Fruit fly (Drosophila melanogaster) whole organism, embryonic: ENCODE measurements around the gene Fnta.
A peak's percentile ranks its signal among the peaks of the same experiment; 100 is the strongest.

Source experiments
- CG10267 ChIP-seq: fragments of 200-800 bp; sonication (Bioruptor generic); optimal IDR thresholded peaks from 2 replicates; lab custom pipeline; 2018; ENCODE audit warnings: missing biosample characterization, mild to moderate bottlenecking, missing genetic modification characterization, moderate library complexity
- CG10274 ChIP-seq: fragments of 200-800 bp; sonication (Bioruptor generic); optimal IDR thresholded peaks from 3 replicates; lab custom pipeline; 2017; ENCODE audit warnings: missing biosample characterization, mild to moderate bottlenecking, missing genetic modification characterization
- CG12744 ChIP-seq: fragments of 200-800 bp; sonication (Bioruptor generic); optimal IDR thresholded peaks from 2 replicates; lab custom pipeline; 2016; ENCODE audit warnings: missing biosample characterization, missing genetic modification characterization
- CG13296 ChIP-seq: fragments of 200-800 bp; sonication (Bioruptor generic); optimal IDR thresholded peaks from 3 replicates; lab custom pipeline; 2018; ENCODE audit warnings: missing biosample characterization, mild to moderate bottlenecking, missing genetic modification characterization
- CG13894 ChIP-seq: fragments of 200-800 bp; sonication (Bioruptor generic); optimal IDR thresholded peaks from 3 replicates; lab custom pipeline; 2018; ENCODE audit warnings: missing biosample characterization, mild to moderate bottlenecking, missing genetic modification characterization, moderate library complexity
- CG1647 ChIP-seq: fragments of 200-800 bp; sonication (Bioruptor generic); optimal IDR thresholded peaks from 3 replicates; lab custom pipeline; 2016; ENCODE audit warnings: missing biosample characterization, missing genetic modification characterization
- CG2712 ChIP-seq: fragments of 200-800 bp; optimal IDR thresholded peaks from 3 replicates; lab custom pipeline; 2019; ENCODE audit warnings: missing biosample characterization, mild to moderate bottlenecking, missing genetic modification characterization, moderate library complexity
- CG31224 ChIP-seq: fragments of 200-800 bp; sonication (Bioruptor generic); IDR thresholded peaks from 2 replicates; pipeline ENCODE4 v1.3.6; 2022; ENCODE audit warnings: missing biosample characterization, missing genetic modification characterization
- CG4282 ChIP-seq: fragments of 200-800 bp; sonication (Bioruptor generic); optimal IDR thresholded peaks from 2 replicates; lab custom pipeline; 2016; ENCODE audit warnings: missing biosample characterization, missing genetic modification characterization
- CG43689 ChIP-seq: fragments of 200-800 bp; sonication (Bioruptor generic); IDR thresholded peaks from 2 replicates; pipeline ENCODE4 v1.3.6; 2022; ENCODE audit warnings: missing biosample characterization, missing genetic modification characterization
- CG4617 ChIP-seq: fragments of 200-800 bp; sonication (Bioruptor generic); optimal IDR thresholded peaks from 3 replicates; lab custom pipeline; 2016; ENCODE audit warnings: missing biosample characterization, missing genetic modification characterization, borderline replicate concordance
- CG7372 ChIP-seq: fragments of 200-800 bp; sonication (Bioruptor generic); IDR thresholded peaks from 2 replicates; pipeline ENCODE4 v1.3.6; 2022; ENCODE audit warnings: missing biosample characterization, missing genetic modification characterization
- CG7987 ChIP-seq: fragments of 200-800 bp; sonication (Bioruptor generic); optimal IDR thresholded peaks from 2 replicates; lab custom pipeline; 2018; ENCODE audit warnings: missing biosample characterization, mild to moderate bottlenecking, missing genetic modification characterization, moderate library complexity
- CG8478 ChIP-seq: fragments of >200 bp; optimal IDR thresholded peaks from 2 replicates; lab custom pipeline; 2018
- CG9437 ChIP-seq: fragments of 200-800 bp; sonication (Bioruptor generic); optimal IDR thresholded peaks from 2 replicates; lab custom pipeline; 2018; ENCODE audit warnings: missing biosample characterization, mild to moderate bottlenecking, missing genetic modification characterization
- CG9727 ChIP-seq: fragments of 200-800 bp; sonication (Bioruptor generic); optimal IDR thresholded peaks from 3 replicates; lab custom pipeline; 2017; ENCODE audit warnings: missing biosample characterization, mild to moderate bottlenecking, missing genetic modification characterization
- Deaf1 ChIP-seq: fragments of 200-800 bp; optimal IDR thresholded peaks from 3 replicates; lab custom pipeline; 2019; ENCODE audit warnings: missing biosample characterization, mild to moderate bottlenecking, missing genetic modification characterization, moderate library complexity
- Dll ChIP-seq: fragments of 200-800 bp; sonication (Bioruptor generic); IDR thresholded peaks from 4 replicates; pipeline ENCODE4 v1.3.6; 2022; ENCODE audit warnings: missing biosample characterization, missing genetic modification characterization; ENCODE audit not compliant: partially characterized antibody
- Dp ChIP-seq: fragments of 200-800 bp; sonication (Bioruptor generic); optimal IDR thresholded peaks from 2 replicates; lab custom pipeline; 2018; ENCODE audit warnings: missing biosample characterization, mild to moderate bottlenecking, missing genetic modification characterization, moderate library complexity
- E2f1 ChIP-seq: fragments of 200-800 bp; sonication (Bioruptor generic); IDR thresholded peaks from 2 replicates; pipeline ENCODE4 v1.3.6; 2022; ENCODE audit warnings: missing biosample characterization, missing genetic modification characterization
- Ets65A ChIP-seq: fragments of 200-800 bp; sonication (Bioruptor generic); peaks from one replicate; lab custom pipeline; 2016; ENCODE audit warnings: missing biosample characterization, missing genetic modification characterization
- H15 ChIP-seq: fragments of 200-800 bp; sonication (Bioruptor generic); IDR thresholded peaks from 3 replicates; pipeline ENCODE4 v1.3.6; 2022; ENCODE audit warnings: missing biosample characterization, missing genetic modification characterization
- Hey ChIP-seq: fragments of 200-800 bp; sonication (Bioruptor generic); optimal IDR thresholded peaks from 3 replicates; lab custom pipeline; 2018; ENCODE audit warnings: missing biosample characterization, mild to moderate bottlenecking, missing genetic modification characterization
- HmgZ ChIP-seq: fragments of 200-800 bp; sonication (Bioruptor generic); optimal IDR thresholded peaks from 2 replicates; lab custom pipeline; 2018; ENCODE audit warnings: missing biosample characterization, mild to moderate bottlenecking, missing genetic modification characterization
- Hr51 ChIP-seq, 2 experiments: fragments of 200-800 bp; sonication (Bioruptor generic); optimal IDR thresholded peaks; 2 replicates in 1 of 2; 3 replicates in 1 of 2; lab custom pipeline; 2016 to 2018; ENCODE audit warnings: missing biosample characterization in 2 of 2, missing genetic modification characterization in 2 of 2, mild to moderate bottlenecking in 1 of 2, moderate library complexity in 1 of 2
- Kr ChIP-seq: fragments of 200-800 bp; sonication (Bioruptor generic); optimal IDR thresholded peaks from 2 replicates; lab custom pipeline; 2017; ENCODE audit warnings: missing biosample characterization, mild to moderate bottlenecking, missing genetic modification characterization
- MBD-R2 ChIP-seq: fragments of 200-800 bp; sonication (Bioruptor generic); IDR thresholded peaks from 2 replicates; pipeline ENCODE4 v1.3.6; 2022; ENCODE audit warnings: missing biosample characterization, missing genetic modification characterization
- Mad ChIP-seq: fragments of 200-800 bp; sonication (Bioruptor generic); optimal IDR thresholded peaks from 2 replicates; lab custom pipeline; 2016; ENCODE audit warnings: missing biosample characterization, missing genetic modification characterization
- Meics ChIP-seq: fragments of 200-800 bp; sonication (Bioruptor generic); optimal IDR thresholded peaks from 2 replicates; lab custom pipeline; 2017; ENCODE audit warnings: missing biosample characterization, mild to moderate bottlenecking, missing genetic modification characterization
- Nf-YC ChIP-seq: fragments of 200-800 bp; optimal IDR thresholded peaks from 3 replicates; lab custom pipeline; 2019; ENCODE audit warnings: missing biosample characterization, mild to moderate bottlenecking, missing genetic modification characterization, moderate library complexity
- Oaz ChIP-seq: fragments of 200-800 bp; sonication (Bioruptor generic); IDR thresholded peaks from 2 replicates; pipeline ENCODE4 v1.3.6; 2022; ENCODE audit warnings: missing biosample characterization, missing genetic modification characterization
- TFAM ChIP-seq: fragments of 200-800 bp; sonication (Bioruptor generic); optimal IDR thresholded peaks from 2 replicates; lab custom pipeline; 2017; ENCODE audit warnings: missing biosample characterization, missing genetic modification characterization, inconsistent platforms
- Tbp ChIP-seq: fragments of >200 bp; optimal IDR thresholded peaks from 2 replicates; lab custom pipeline; 2018; ENCODE audit warnings: missing biosample characterization, missing genetic modification characterization
- Xbp1 ChIP-seq: fragments of 200-800 bp; sonication (Bioruptor generic); optimal IDR thresholded peaks from 3 replicates; lab custom pipeline; 2016; ENCODE audit warnings: missing biosample characterization, mild to moderate bottlenecking, missing genetic modification characterization
- Xrp1 ChIP-seq: fragments of 200-800 bp; sonication (Bioruptor generic); IDR thresholded peaks from 2 replicates; pipeline ENCODE4 v1.3.6; 2022; ENCODE audit warnings: missing biosample characterization, missing genetic modification characterization
- ara ChIP-seq: fragments of 200-800 bp; sonication (Bioruptor generic); IDR thresholded peaks from 2 replicates; pipeline ENCODE4 v1.3.6; 2022; ENCODE audit warnings: missing biosample characterization, missing genetic modification characterization
- ato ChIP-seq: fragments of 200-800 bp; sonication (Bioruptor generic); IDR thresholded peaks from 2 replicates; pipeline ENCODE4 v1.3.6; 2022; ENCODE audit warnings: missing biosample characterization, missing genetic modification characterization; ENCODE audit not compliant: partially characterized antibody
- dmrt11E ChIP-seq: fragments of 200-800 bp; sonication (Bioruptor generic); optimal IDR thresholded peaks from 3 replicates; lab custom pipeline; 2018; ENCODE audit warnings: missing biosample characterization, mild to moderate bottlenecking, missing genetic modification characterization, moderate library complexity
- dpn ChIP-seq, 2 experiments: fragments of 200-800 bp; sonication (Bioruptor generic); optimal IDR thresholded peaks; 3 replicates each; lab custom pipeline; 2016; ENCODE audit warnings: missing biosample characterization in 2 of 2, missing genetic modification characterization in 2 of 2
- eyg ChIP-seq: fragments of 200-800 bp; sonication (Bioruptor generic); optimal IDR thresholded peaks from 3 replicates; lab custom pipeline; 2016; ENCODE audit warnings: missing biosample characterization, missing genetic modification characterization
- gcm2 ChIP-seq: fragments of 200-800 bp; sonication (Bioruptor generic); optimal IDR thresholded peaks from 2 replicates; lab custom pipeline; 2016; ENCODE audit warnings: missing biosample characterization, missing genetic modification characterization
- gfzf ChIP-seq: fragments of 200-800 bp; sonication (Bioruptor generic); optimal IDR thresholded peaks from 2 replicates; lab custom pipeline; 2016; ENCODE audit warnings: missing biosample characterization, mild to moderate bottlenecking, missing genetic modification characterization, moderate library complexity
- grau ChIP-seq: fragments of 200-800 bp; optimal IDR thresholded peaks from 3 replicates; lab custom pipeline; 2019; ENCODE audit warnings: missing biosample characterization, mild to moderate bottlenecking, missing genetic modification characterization, moderate library complexity
- gsb ChIP-seq: fragments of 200-800 bp; sonication (Bioruptor generic); IDR thresholded peaks from 2 replicates; pipeline ENCODE4 v1.3.6; 2022; ENCODE audit warnings: missing biosample characterization, missing genetic modification characterization
- luna ChIP-seq: fragments of 200-800 bp; sonication (Bioruptor generic); optimal IDR thresholded peaks from 2 replicates; lab custom pipeline; 2016; ENCODE audit warnings: missing biosample characterization, missing genetic modification characterization
- onecut ChIP-seq: fragments of 200-800 bp; sonication (Bioruptor generic); IDR thresholded peaks from 2 replicates; pipeline ENCODE4 v1.3.6; 2022; ENCODE audit warnings: missing biosample characterization, missing genetic modification characterization
- row ChIP-seq: fragments of 200-800 bp; sonication (Bioruptor generic); IDR thresholded peaks from 3 replicates; pipeline ENCODE4 v1.3.6; 2022; ENCODE audit warnings: missing biosample characterization, missing genetic modification characterization
- sens ChIP-seq: fragments of 200-800 bp; sonication (Bioruptor generic); peaks from one replicate; lab custom pipeline; 2016; ENCODE audit warnings: missing biosample characterization, missing genetic modification characterization
- tx ChIP-seq: fragments of 200-800 bp; sonication (Bioruptor generic); optimal IDR thresholded peaks from 2 replicates; lab custom pipeline; 2016; ENCODE audit warnings: missing biosample characterization, missing genetic modification characterization
- vfl ChIP-seq: fragments of 200-800 bp; sonication (Bioruptor generic); optimal IDR thresholded peaks from 2 replicates; lab custom pipeline; 2016; ENCODE audit warnings: missing biosample characterization, missing genetic modification characterization
- vvl ChIP-seq: fragments of 200-800 bp; sonication (Bioruptor generic); IDR thresholded peaks from 2 replicates; pipeline ENCODE4 v1.3.6; 2022; ENCODE audit warnings: missing biosample characterization, missing genetic modification characterization

Gene Fnta

DNA sequence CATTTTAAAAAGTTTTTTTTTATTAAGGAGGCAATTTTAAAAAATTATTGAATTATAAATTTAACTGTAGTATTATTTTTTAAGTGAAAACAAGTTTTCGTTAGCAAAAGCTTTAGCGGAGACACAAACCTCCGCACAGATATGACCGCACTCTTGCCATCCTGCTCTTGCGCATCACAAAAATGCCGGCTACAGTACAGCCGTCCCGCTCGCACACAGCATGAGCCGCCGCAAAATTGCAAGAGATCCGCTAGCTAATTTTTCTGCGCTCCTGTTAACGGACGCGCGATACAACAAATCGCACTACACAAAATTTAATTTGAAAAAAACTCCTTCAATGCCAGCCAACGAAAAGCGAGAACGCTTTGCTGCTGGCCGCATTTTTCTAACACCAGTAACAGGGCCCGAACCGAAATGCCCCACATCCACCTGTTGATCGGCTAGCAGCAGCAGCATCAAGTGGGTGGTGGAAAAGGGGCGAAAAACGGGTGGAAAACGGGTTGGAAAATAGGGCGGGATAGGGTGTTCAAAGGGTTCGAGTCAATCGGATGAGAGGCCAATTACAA is 20.4 kb downstream of the Fnta start (continued):
- TF ChIP-seq CG4282, result no peak
- TF ChIP-seq CG4617 (GFP tag; lab: Kevin White, UChicago), result no peak
- TF ChIP-seq gfzf (GFP tag; lab: Kevin White, UChicago), result no peak
- peak; percentile 89 for TF ChIP-seq HmgZ
- peak; percentile 99 for TF ChIP-seq CG31224 (GFP tag; lab: Robert Waterston, UW)
- peak; percentile 52; the same call in 3 of the 4 replicates for TF ChIP-seq Dll (GFP tag; lab: Robert Waterston, UW)
- no peak for TF ChIP-seq CG10274 (GFP tag; lab: Kevin White, UChicago)
- TF ChIP-seq CG10267 (tag; lab: Kevin White, UChicago), result peak; percentile 24
- TF ChIP-seq luna (GFP tag; lab: Kevin White, UChicago), result no peak
- peak; percentile 25 for TF ChIP-seq CG9727 (GFP tag; lab: Kevin White, UChicago)
- no peak for TF ChIP-seq Tbp (GFP tag; lab: Kevin White, UChicago)
- TF ChIP-seq CG43689 (GFP tag; lab: Robert Waterston, UW), result no peak
- TF ChIP-seq Mad (GFP tag; lab: Kevin White, UChicago), result peak; percentile 48
- no peak for TF ChIP-seq eyg
- peak; percentile 48 for TF ChIP-seq Xrp1 (GFP tag; lab: Robert Waterston, UW)
- TF ChIP-seq dpn (GFP tag; optimal IDR thresholded peaks at IDR 0.05; lab: Kevin White, UChicago), result peak; percentile 8 to 64
- TF ChIP-seq CG8478, result peak; percentile 65
- TF ChIP-seq gsb (GFP tag; lab: Robert Waterston, UW), result no peak
- peak; percentile 52 for TF ChIP-seq CG2712
- TF ChIP-seq Oaz (GFP tag; lab: Robert Waterston, UW), result no peak
- TF ChIP-seq CG13894, result peak; percentile 66
- peak; percentile 98 for TF ChIP-seq Nf-YC (tag; lab: Kevin White, UChicago)
- no peak; the same call in 1 of the 2 replicates for TF ChIP-seq onecut
- TF ChIP-seq row (GFP tag; lab: Robert Waterston, UW), result peak; percentile 72
- no peak for TF ChIP-seq gcm2 (GFP tag; lab: Kevin White, UChicago)
- peak; percentile 57; the same call in 1 of the 2 replicates for TF ChIP-seq E2f1 (GFP tag; lab: Robert Waterston, UW)
- peak; percentile 36 for TF ChIP-seq Ets65A (GFP tag; lab: Kevin White, UChicago)
- no peak for TF ChIP-seq H15 (GFP tag; lab: Robert Waterston, UW)
- peak; percentile 48 for TF ChIP-seq Dp (GFP tag; lab: Kevin White, UChicago)
- TF ChIP-seq grau (tag; lab: Kevin White, UChicago), result peak; percentile 57
- 0 out of 2 replicates have a peak, but pooled peaks have one; percentile 26 for TF ChIP-seq CG7372
- TF ChIP-seq TFAM, result no peak
- TF ChIP-seq CG13296 (GFP tag; lab: Kevin White, UChicago), result no peak
- peak; percentile 62 for TF ChIP-seq sens (GFP tag; lab: Kevin White, UChicago)
- TF ChIP-seq vfl (GFP tag; lab: Kevin White, UChicago), result peak; percentile 56
- TF ChIP-seq dmrt11E (tag; lab: Kevin White, UChicago), result peak; percentile 46
- TF ChIP-seq tx (GFP tag; lab: Kevin White, UChicago), result no peak
- TF ChIP-seq Meics, result peak; percentile 21
- TF ChIP-seq Xbp1 (GFP tag; lab: Kevin White, UChicago), result peak; percentile 43
- peak; percentile 60; the same call in 1 of the 2 replicates for TF ChIP-seq vvl (GFP tag; lab: Robert Waterston, UW)
- TF ChIP-seq CG1647 (GFP tag; lab: Kevin White, UChicago), result peak; percentile 13
- peak; percentile 95 for TF ChIP-seq Kr (GFP tag; lab: Kevin White, UChicago)
- no peak for TF ChIP-seq Hey (tag; lab: Kevin White, UChicago)
- peak; percentile 55 for TF ChIP-seq CG7987 (GFP tag; lab: Kevin White, UChicago)
- peak; percentile 37 for TF ChIP-seq CG12744 (GFP tag; lab: Kevin White, UChicago)
- peak; percentile 73 for TF ChIP-seq ato (GFP tag; lab: Robert Waterston, UW)
- TF ChIP-seq MBD-R2 (GFP tag; lab: Robert Waterston, UW), result peak; percentile 17; the same call in 1 of the 2 replicates
- TF ChIP-seq CG9437 (GFP tag; lab: Kevin White, UChicago), result no peak
- peak; percentile 2 to 62 for TF ChIP-seq Hr51 (GFP tag; optimal IDR thresholded peaks at IDR 0.05; lab: Kevin White, UChicago)
- TF ChIP-seq Deaf1 (tag; lab: Kevin White, UChicago), result peak; percentile 54
- peak; percentile 36; the same call in 1 of the 2 replicates for TF ChIP-seq ara (GFP tag; lab: Robert Waterston, UW)
